Worm (Caenorhabditis elegans) whole organism, young adult: ENCODE results near the gene mog-1.

Source experiments
- B0261.1 ChIP-seq: sonication (generic microtip); optimal IDR thresholded peaks from 2 replicates; lab custom pipeline; 2016; ENCODE audit warnings: mild to moderate bottlenecking, missing genetic modification characterization, moderate library complexity, missing compliant biosample characterization
- F10E7.11 ChIP-seq: sonication (generic microtip); optimal IDR thresholded peaks from 2 replicates; lab custom pipeline; 2017; ENCODE audit warnings: mild to moderate bottlenecking, missing genetic modification characterization, moderate library complexity, missing compliant biosample characterization
- F37B4.10 ChIP-seq: fragments of 200-800 bp; sonication (Bioruptor generic); IDR thresholded peaks from 2 replicates; pipeline ENCODE4 v1.3.6; 2022; ENCODE audit warnings: missing genetic modification characterization, missing compliant biosample characterization
- F39B2.1 ChIP-seq: fragments of 200-800 bp; sonication (Bioruptor generic); IDR thresholded peaks from 2 replicates; pipeline ENCODE4 v1.3.6; 2022; ENCODE audit warnings: missing genetic modification reagents, missing genetic modification characterization, missing compliant biosample characterization
- F57C9.4 ChIP-seq: sonication (generic microtip); optimal IDR thresholded peaks from 2 replicates; lab custom pipeline; 2017; ENCODE audit warnings: mild to moderate bottlenecking, missing genetic modification characterization, missing compliant biosample characterization
- Y53F4B.3 ChIP-seq: fragments of 200-800 bp; sonication (Bioruptor generic); IDR thresholded peaks from 2 replicates; pipeline ENCODE4 v1.3.6; 2022; ENCODE audit warnings: missing genetic modification reagents, missing genetic modification characterization, missing compliant biosample characterization
- Y67H2A.10 ChIP-seq: fragments of 200-800 bp; sonication (Bioruptor generic); conservative IDR thresholded peaks from 2 replicates; pipeline ENCODE4 v1.3.6; 2022; ENCODE audit warnings: missing genetic modification reagents, missing genetic modification characterization, missing compliant biosample characterization
- ZK185.1 ChIP-seq: sonication (generic microtip); optimal IDR thresholded peaks from 2 replicates; lab custom pipeline; 2016; ENCODE audit warnings: mild to moderate bottlenecking, missing genetic modification characterization, missing compliant biosample characterization; ENCODE audit not compliant: poor library complexity, severe bottlenecking
- akir-1 ChIP-seq: fragments of 200-800 bp; sonication (Bioruptor generic); optimal IDR thresholded peaks from 2 replicates; lab custom pipeline; 2018; ENCODE audit warnings: mild to moderate bottlenecking, missing genetic modification characterization, moderate library complexity, missing compliant biosample characterization
- atf-7 ChIP-seq: sonication (generic microtip); optimal IDR thresholded peaks from 2 replicates; lab custom pipeline; 2017; ENCODE audit warnings: mild to moderate bottlenecking, missing genetic modification characterization, missing compliant biosample characterization
- bed-1 ChIP-seq: fragments of 200-800 bp; sonication (Bioruptor generic); IDR thresholded peaks from 2 replicates; pipeline ENCODE4 v1.3.6; 2022; ENCODE audit warnings: missing genetic modification reagents, missing genetic modification characterization, missing compliant biosample characterization
- ceh-79 ChIP-seq: sonication (generic microtip); optimal IDR thresholded peaks from 2 replicates; lab custom pipeline; 2017; ENCODE audit warnings: mild to moderate bottlenecking, missing genetic modification characterization, missing compliant biosample characterization
- die-1 ChIP-seq: sonication (generic microtip); optimal IDR thresholded peaks from 2 replicates; lab custom pipeline; 2016; ENCODE audit warnings: missing genotype, mild to moderate bottlenecking, missing genetic modification characterization, missing compliant biosample characterization
- efl-1 ChIP-seq: fragments of 150-350 bp; optimal IDR thresholded peaks from 2 replicates; lab custom pipeline; 2014; ENCODE audit warnings: missing biosample characterization, missing genetic modification reagents, missing genetic modification characterization
- egl-44 ChIP-seq: fragments of 200-800 bp; sonication (Bioruptor generic); IDR thresholded peaks from 2 replicates; pipeline ENCODE4 v1.3.6; 2022; ENCODE audit warnings: missing genetic modification reagents, missing genetic modification characterization, missing compliant biosample characterization
- egrh-3 ChIP-seq: fragments of 200-800 bp; sonication (Bioruptor generic); IDR thresholded peaks from 2 replicates; pipeline ENCODE4 v1.3.6; 2022; ENCODE audit warnings: missing genetic modification reagents, missing genetic modification characterization, missing compliant biosample characterization
- gei-17 ChIP-seq: fragments of 200-800 bp; sonication (Bioruptor generic); optimal IDR thresholded peaks from 2 replicates; lab custom pipeline; 2018; ENCODE audit warnings: mild to moderate bottlenecking, missing genetic modification characterization, missing compliant biosample characterization
- hmg-1.2 ChIP-seq: fragments of 200-800 bp; sonication (Bioruptor generic); IDR thresholded peaks from 2 replicates; pipeline ENCODE4 v1.3.6; 2022; ENCODE audit warnings: missing genetic modification reagents, missing genetic modification characterization, missing compliant biosample characterization
- lin-35 ChIP-seq, 3 experiments: fragments of 150-350 bp in 2 of 3; sonication (generic microtip) in 1 of 3; optimal IDR thresholded peaks; 2 replicates each; lab custom pipeline; 2014 to 2018; ENCODE audit warnings: missing biosample characterization in 3 of 3, missing genetic modification characterization in 3 of 3, missing genetic modification reagents in 3 of 3
- lir-1 ChIP-seq: fragments of 200-800 bp; sonication (Bioruptor generic); conservative IDR thresholded peaks from 2 replicates; pipeline ENCODE4 v1.3.6; 2022; ENCODE audit warnings: missing genetic modification reagents, missing genetic modification characterization, missing compliant biosample characterization
- lsl-1 ChIP-seq: fragments of 200-800 bp; sonication (Bioruptor generic); optimal IDR thresholded peaks from 2 replicates; lab custom pipeline; 2018; ENCODE audit warnings: mild to moderate bottlenecking, missing genetic modification characterization, moderate library complexity, missing compliant biosample characterization
- madf-6 ChIP-seq: fragments of 200-800 bp; sonication (Bioruptor generic); IDR thresholded peaks from 2 replicates; pipeline ENCODE4 v1.3.6; 2022; ENCODE audit warnings: missing genetic modification reagents, missing genetic modification characterization, missing compliant biosample characterization
- nfya-2 ChIP-seq: fragments of 200-800 bp; sonication (Bioruptor generic); IDR thresholded peaks from 2 replicates; pipeline ENCODE4 v1.3.6; 2022; ENCODE audit warnings: missing genetic modification reagents, missing genetic modification characterization, missing compliant biosample characterization
- nhr-120 ChIP-seq: fragments of 200-800 bp; sonication (Bioruptor generic); IDR thresholded peaks from 2 replicates; pipeline ENCODE4 v1.3.6; 2022; ENCODE audit warnings: missing genetic modification characterization, missing compliant biosample characterization
- nhr-90 ChIP-seq: sonication (generic microtip); optimal IDR thresholded peaks from 2 replicates; lab custom pipeline; 2016; ENCODE audit warnings: missing genotype, mild to moderate bottlenecking, missing genetic modification characterization, missing compliant biosample characterization
- pbrm-1 ChIP-seq: fragments of 200-800 bp; sonication (Bioruptor generic); IDR thresholded peaks from 2 replicates; pipeline ENCODE4 v1.3.6; 2022; ENCODE audit warnings: missing genetic modification reagents, missing genetic modification characterization, missing compliant biosample characterization
- rcor-1 ChIP-seq: fragments of 200-800 bp; sonication (Bioruptor generic); IDR thresholded peaks from 2 replicates; pipeline ENCODE4 v1.3.6; 2022; ENCODE audit warnings: missing genetic modification reagents, missing genetic modification characterization, missing compliant biosample characterization
- rec-8 ChIP-seq, 2 experiments: sonication (generic microtip); optimal IDR thresholded peaks; 2 replicates each; lab custom pipeline; 2016; ENCODE audit warnings: mild to moderate bottlenecking in 2 of 2, missing genetic modification characterization in 2 of 2, missing genetic modification reagents in 2 of 2, missing genotype in 2 of 2, missing biosample characterization in 1 of 2, missing compliant biosample characterization in 1 of 2, moderate library complexity in 1 of 2
- repo-1 ChIP-seq: sonication (generic microtip); optimal IDR thresholded peaks from 2 replicates; lab custom pipeline; 2017; ENCODE audit warnings: mild to moderate bottlenecking, missing genetic modification characterization, missing compliant biosample characterization
- snpc-1.1 ChIP-seq: sonication (generic microtip); optimal IDR thresholded peaks from 2 replicates; lab custom pipeline; 2017; ENCODE audit warnings: missing genetic modification characterization, mild to moderate bottlenecking, missing compliant biosample characterization, antibody characterized with exemption, moderate library complexity, missing genotype, missing genetic modification reagents; ENCODE audit not compliant: insufficient read depth
- snpc-1.3 ChIP-seq: sonication (generic microtip); optimal IDR thresholded peaks from 2 replicates; lab custom pipeline; 2017; ENCODE audit warnings: missing genetic modification characterization, mild to moderate bottlenecking, missing compliant biosample characterization, antibody characterized with exemption, moderate library complexity, missing genotype, missing genetic modification reagents; ENCODE audit not compliant: insufficient read depth
- tbx-9 ChIP-seq: sonication (generic microtip); optimal IDR thresholded peaks from 2 replicates; lab custom pipeline; 2016; ENCODE audit warnings: borderline replicate concordance, missing genetic modification characterization, inconsistent platforms, missing compliant biosample characterization
- unc-130 ChIP-seq: sonication (generic microtip); optimal IDR thresholded peaks from 2 replicates; lab custom pipeline; 2016; ENCODE audit warnings: missing genetic modification reagents, missing genetic modification characterization, missing compliant biosample characterization
- zfh-2 ChIP-seq: fragments of 200-800 bp; sonication (Bioruptor generic); conservative IDR thresholded peaks from 2 replicates; pipeline ENCODE4 v1.3.6; 2022; ENCODE audit warnings: missing genetic modification reagents, missing genetic modification characterization, missing compliant biosample characterization
- zim-3 ChIP-seq: sonication (generic microtip); optimal IDR thresholded peaks from 2 replicates; lab custom pipeline; 2017; ENCODE audit warnings: mild to moderate bottlenecking, missing genetic modification characterization, moderate library complexity, missing compliant biosample characterization
- ztf-28 ChIP-seq: fragments of 200-800 bp; sonication (Bioruptor generic); IDR thresholded peaks from 2 replicates; pipeline ENCODE4 v1.3.6; 2022; ENCODE audit warnings: missing genetic modification reagents, missing genetic modification characterization, missing compliant biosample characterization
- ztf-3 ChIP-seq: fragments of 200-800 bp; sonication (Bioruptor generic); optimal IDR thresholded peaks from 2 replicates; lab custom pipeline; 2018; ENCODE audit warnings: mild to moderate bottlenecking, missing genetic modification characterization, missing compliant biosample characterization
- ztf-6 ChIP-seq: fragments of 200-800 bp; sonication (Bioruptor generic); IDR thresholded peaks from 2 replicates; pipeline ENCODE4 v1.3.6; 2022; ENCODE audit warnings: missing genetic modification reagents, missing genetic modification characterization, missing compliant biosample characterization

The mog-1 gene

DNA sequence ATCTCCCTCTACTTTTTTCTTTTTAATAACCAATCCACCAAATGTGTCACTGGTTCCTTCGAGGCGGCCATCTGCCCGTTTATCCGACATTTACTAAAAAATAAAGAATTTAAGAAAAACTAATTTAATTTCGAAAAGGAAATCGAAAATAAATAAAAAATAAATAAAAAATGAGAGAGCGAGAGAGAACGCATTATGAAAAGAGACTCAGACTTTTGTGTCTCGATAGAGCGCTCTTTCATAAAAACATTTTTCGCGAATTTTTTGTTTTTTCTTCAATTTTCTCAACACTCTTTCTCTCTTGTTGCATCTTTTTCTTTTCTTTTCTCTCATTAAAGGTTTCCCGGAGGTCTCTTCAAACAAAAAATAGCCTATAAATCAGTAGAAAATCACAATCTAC, at the start of gene mog-1:
Gene mog-1 (minus strand): TSS at position 93 of the 400 bp plus-strand sequence.
- TF ChIP-seq zfh-2 (GFP tag; lab: Robert Waterston, UW) (no peak), hmg-1.2 (GFP tag; lab: Robert Waterston, UW) (peak; percentile 63; the same call in 1 of the 2 replicates), F57C9.4 (no peak)

DNA sequence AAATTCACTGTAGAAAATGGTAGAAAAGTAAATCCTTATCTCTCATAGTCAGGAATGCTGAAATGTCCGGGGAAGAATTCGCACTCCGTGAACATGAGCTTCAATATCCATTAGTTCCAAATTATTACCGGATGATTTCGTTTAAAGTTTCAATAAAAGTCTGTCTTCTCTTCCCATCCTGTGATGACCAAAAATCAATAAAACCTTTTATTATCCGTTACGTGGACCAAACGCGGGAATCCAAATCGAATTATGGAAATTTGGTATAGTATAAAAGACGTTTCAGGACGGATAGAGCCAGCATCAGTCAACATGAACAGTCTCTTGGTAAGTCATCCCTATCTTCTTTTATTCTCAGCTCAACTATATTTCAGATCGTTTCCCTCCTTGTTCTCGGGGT, 48.2 kb upstream of the mog-1 start, which contains the start of gene C05B5.11:
Gene C05B5.11 (plus strand): TSS at position 301 of the 400 bp plus-strand sequence.
- TF ChIP-seq snpc-1.3 (tag; lab: Kevin White, UChicago) (no peak), egl-44 (GFP tag; lab: Robert Waterston, UW) (no peak), nhr-90 (tag; lab: Kevin White, UChicago) (no peak), nfya-2 (GFP tag; lab: Robert Waterston, UW) (no peak), Y53F4B.3 (GFP tag; lab: Robert Waterston, UW) (no peak), F10E7.11 (tag; lab: Kevin White, UChicago) (no peak), lsl-1 (GFP tag; lab: Kevin White, UChicago) (no peak), akir-1 (no peak), madf-6 (no peak), Y67H2A.10 (GFP tag; lab: Robert Waterston, UW) (no peak), ztf-28 (GFP tag; lab: Robert Waterston, UW) (no peak), rec-8 (tag; optimal IDR thresholded peaks at IDR 0.05; lab: Kevin White, UChicago) (no peak)

- TF ChIP-seq unc-130 (GFP tag; lab: Kevin White, UChicago) (no peak), nhr-120 (GFP tag; lab: Robert Waterston, UW) (no peak), tbx-9 (tag; lab: Kevin White, UChicago) (no peak), bed-1 (GFP tag; lab: Robert Waterston, UW) (no peak), lin-35 (GFP tag; optimal IDR thresholded peaks at IDR 0.05; lab: Kevin White, UChicago) (no peak), ztf-6 (no peak), egrh-3 (GFP tag; lab: Robert Waterston, UW) (no peak), rcor-1 (GFP tag; lab: Robert Waterston, UW) (no peak), F39B2.1 (GFP tag; lab: Robert Waterston, UW) (no peak), pbrm-1 (GFP tag; lab: Robert Waterston, UW) (no peak), efl-1 (GFP tag; lab: Kevin White, UChicago) (no peak)
Measured at ce11 chrIII:10001060-10001459, 45.0 kb upstream of the mog-1 start, which contains the start of gene C05B5.5. Gene C05B5.5, plus strand, starts transcription at chrIII:10001360.

DNA sequence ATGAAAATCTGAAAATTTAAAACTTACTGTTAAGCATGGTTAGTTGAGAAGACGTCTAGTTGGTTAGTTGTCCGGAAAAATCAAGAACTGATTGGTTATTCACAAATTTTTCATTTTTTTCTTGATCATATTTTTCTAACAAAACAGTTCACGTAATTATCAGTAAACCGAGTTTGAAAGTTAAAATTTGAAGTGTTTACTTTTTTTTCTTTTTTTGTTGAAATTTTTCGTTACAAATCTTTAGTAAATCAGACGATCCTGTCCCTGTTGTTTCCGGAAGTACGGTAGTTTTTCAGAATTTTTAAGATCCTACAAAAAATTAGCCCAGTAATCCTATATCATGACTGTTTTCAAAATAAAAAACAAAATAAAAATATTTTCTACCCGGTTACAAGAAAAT, 44.4 kb upstream of the mog-1 start, which contains the start of gene C05B5.2:
Gene C05B5.2 (minus strand): TSS at position 101 of the 400 bp plus-strand sequence.
- TF ChIP-seq die-1 (tag; lab: Kevin White, UChicago) = no peak
- TF ChIP-seq B0261.1 (tag; lab: Kevin White, UChicago) = no peak
- TF ChIP-seq gei-17 (GFP tag; lab: Kevin White, UChicago) = no peak
- TF ChIP-seq repo-1 (tag; lab: Kevin White, UChicago) = no peak
- no peak for TF ChIP-seq ceh-79 (tag; lab: Kevin White, UChicago)
- TF ChIP-seq zim-3 (tag; lab: Kevin White, UChicago) = no peak
- no peak for TF ChIP-seq ztf-3 (GFP tag; lab: Kevin White, UChicago)
- TF ChIP-seq ztf-6 = no peak
- no peak for TF ChIP-seq ZK185.1 (tag; lab: Kevin White, UChicago)
- TF ChIP-seq nhr-120 (GFP tag; lab: Robert Waterston, UW) = no peak
- no peak for TF ChIP-seq F37B4.10 (GFP tag; lab: Robert Waterston, UW)
- TF ChIP-seq snpc-1.1 = no peak
- no peak for TF ChIP-seq atf-7
- TF ChIP-seq lir-1 = no peak
- no peak for TF ChIP-seq lin-35 (GFP tag; optimal IDR thresholded peaks at IDR 0.05; lab: Kevin White, UChicago)
